Fruit fly (Drosophila melanogaster) Kc167 (cell line): Measurements from ENCODE around the gene CG4658.

Experiments
- Myc ChIP-seq: fragments of >200 bp; optimal IDR thresholded peaks from 2 replicates; lab custom pipeline; 2017; ENCODE audit warnings: missing external identifiers
- Sin3A ChIP-seq: fragments of >200 bp; optimal IDR thresholded peaks from 2 replicates; lab custom pipeline; 2018; ENCODE audit warnings: missing external identifiers
- h ChIP-seq: fragments of >200 bp; optimal IDR thresholded peaks from 3 replicates; lab custom pipeline; 2018; ENCODE audit warnings: missing external identifiers
- insv ChIP-seq: fragments of >200 bp; optimal IDR thresholded peaks from 3 replicates; lab custom pipeline; 2018; ENCODE audit warnings: missing external identifiers
- psq ChIP-seq: fragments of >200 bp; optimal IDR thresholded peaks from 2 replicates; lab custom pipeline; 2017; ENCODE audit warnings: missing external identifiers
- ttk ChIP-seq: sonication (Bioruptor generic); optimal IDR thresholded peaks from 2 replicates; lab custom pipeline; 2017; ENCODE audit warnings: missing external identifiers

Gene CG4658

DNA sequence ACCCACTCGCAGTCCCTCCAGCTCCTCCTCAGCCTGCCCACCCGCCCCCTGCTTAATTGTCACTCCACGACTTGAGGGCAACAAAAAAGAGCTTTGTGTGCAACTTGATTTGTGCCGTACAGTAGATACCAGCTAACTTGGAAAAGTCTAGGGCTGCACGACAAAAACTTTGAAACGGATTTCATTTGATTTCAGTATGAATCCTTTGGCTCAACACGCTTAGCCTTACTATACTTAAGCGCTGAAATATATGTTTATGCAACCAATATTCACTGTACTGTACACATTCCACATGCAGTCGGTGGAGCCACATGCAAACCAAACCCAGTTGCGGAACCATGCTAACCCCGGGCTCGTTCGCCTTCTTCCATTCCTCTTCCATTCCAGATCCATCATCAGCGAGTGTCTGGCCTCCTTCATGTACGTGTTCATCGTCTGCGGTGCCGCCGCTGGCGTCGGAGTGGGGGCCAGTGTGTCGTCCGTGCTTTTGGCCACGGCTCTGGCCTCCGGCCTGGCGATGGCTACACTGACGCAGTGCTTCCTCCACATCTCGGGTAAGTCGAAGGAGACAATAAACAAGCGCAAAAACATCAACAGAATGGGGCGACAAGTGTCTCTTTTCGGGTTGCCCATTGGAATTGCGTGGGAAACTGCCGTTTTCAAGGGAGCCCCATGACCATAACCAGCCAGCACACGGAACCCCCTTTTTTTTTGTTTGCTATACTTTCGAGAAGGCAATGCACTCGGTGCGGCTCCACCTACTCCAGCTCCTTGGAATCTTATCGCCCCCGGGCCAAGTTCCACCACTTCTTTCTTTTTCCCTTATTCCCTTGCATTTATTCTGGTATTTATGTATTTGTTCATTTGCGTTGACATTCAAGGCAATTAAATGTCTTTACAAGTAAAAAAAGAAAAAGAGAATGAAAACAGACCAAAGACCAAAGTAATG, 29.7 kb downstream of the CG4658 start:
- TF ChIP-seq ttk, result no peak
- no peak for TF ChIP-seq psq
- TF ChIP-seq insv (lab: Kevin White, UChicago), result no peak
- no peak for TF ChIP-seq Sin3A
- no peak for TF ChIP-seq h (lab: Kevin White, UChicago)
- TF ChIP-seq Myc (lab: Kevin White, UChicago), result no peak

DNA sequence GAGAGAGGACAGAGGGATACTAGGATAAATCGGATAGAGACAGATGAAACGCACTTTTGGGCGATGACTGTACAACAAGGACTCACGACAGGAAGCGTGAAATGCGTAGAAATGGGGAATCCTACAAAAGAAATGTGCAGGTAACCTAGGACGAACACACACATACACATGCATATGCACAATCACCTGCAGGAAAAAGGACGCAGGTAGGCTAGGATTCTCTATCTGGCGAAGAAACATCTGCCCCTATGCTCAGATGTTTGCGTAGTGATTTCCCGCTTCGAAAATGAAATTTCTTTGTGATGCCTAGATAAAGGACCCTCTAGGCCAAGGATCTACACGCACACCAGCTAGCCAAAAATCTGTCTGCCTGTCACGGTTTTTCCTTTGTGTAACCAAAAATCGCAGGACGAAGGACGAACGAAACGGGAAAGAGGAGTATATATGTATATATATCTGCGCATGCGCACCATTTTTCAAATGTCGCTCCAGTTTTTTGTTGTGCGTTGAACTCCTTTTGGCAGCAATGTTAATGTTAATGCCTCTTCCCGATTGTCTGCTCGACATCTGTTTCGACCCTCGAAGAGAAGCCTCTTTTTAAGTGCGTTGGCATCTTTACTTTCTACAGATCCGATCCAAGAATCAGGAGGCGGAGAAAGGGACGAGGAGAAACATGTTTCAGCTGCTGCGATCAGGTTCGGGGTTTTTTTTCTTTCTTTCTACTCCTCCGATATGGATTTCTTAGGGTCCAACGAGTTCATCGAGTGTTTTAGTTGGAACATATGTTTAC, 31.5 kb downstream of the CG4658 start:
- TF ChIP-seq insv (lab: Kevin White, UChicago) (no peak), Myc (lab: Kevin White, UChicago) (no peak), h (lab: Kevin White, UChicago) (no peak), psq (no peak)

DNA sequence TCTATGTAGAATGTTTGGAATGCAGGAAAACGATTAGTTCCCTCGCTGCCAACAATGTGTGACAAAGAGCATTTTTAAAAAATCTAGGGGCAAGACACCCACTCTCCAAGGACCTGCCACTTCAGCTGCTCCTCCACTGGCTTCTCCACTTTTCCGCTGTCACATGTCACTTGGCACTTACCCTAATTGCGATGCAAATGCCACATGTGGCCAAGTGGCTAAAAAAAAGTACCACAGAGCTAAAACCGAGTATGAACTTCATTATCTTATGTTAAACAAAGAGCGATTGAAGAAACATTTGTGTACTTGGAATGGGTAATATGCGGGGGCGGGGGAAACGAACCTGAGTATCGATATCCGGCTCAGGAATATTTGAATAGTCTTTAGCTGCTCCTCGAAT, 32.3 kb downstream of the CG4658 start:
- no peak for TF ChIP-seq insv (lab: Kevin White, UChicago)
- no peak for TF ChIP-seq psq
- TF ChIP-seq h (lab: Kevin White, UChicago), result no peak
- no peak for TF ChIP-seq Myc (lab: Kevin White, UChicago)
- TF ChIP-seq ttk, result no peak

DNA sequence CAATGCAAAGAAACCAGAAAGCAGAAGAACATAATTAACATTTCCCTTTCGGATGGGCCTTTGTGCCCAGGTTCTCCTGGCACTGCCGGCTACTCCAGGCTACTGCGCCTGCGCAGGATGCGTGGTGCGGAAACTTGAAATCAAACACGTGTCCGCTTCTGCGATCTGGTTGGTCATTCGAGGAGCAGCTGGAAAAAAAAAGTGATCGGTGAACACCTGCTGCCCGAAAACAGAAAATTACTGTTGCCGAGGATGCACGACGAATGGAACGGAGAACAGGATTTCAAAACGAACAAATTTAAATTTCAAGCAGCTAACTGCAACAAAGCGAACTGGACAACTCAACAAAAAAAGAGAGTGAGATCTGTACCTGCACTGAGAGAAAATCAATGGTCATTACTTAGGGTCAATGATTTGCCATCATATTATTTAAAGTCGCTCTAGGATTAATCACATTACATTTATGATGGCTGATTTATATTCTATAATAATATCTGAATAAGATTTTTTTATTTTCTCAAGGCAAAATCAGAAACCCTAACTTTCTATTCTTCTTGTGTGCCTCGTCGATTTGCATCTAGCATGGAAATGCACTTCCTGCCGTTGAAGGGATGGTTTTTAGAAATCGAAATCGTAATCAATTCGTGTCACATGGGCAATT, 33.0 kb downstream of the CG4658 start:
- TF ChIP-seq insv (lab: Kevin White, UChicago), result no peak
- no peak for TF ChIP-seq h (lab: Kevin White, UChicago)
- TF ChIP-seq Sin3A, result no peak
- no peak for TF ChIP-seq ttk
- no peak for TF ChIP-seq Myc (lab: Kevin White, UChicago)
- no peak for TF ChIP-seq psq

DNA sequence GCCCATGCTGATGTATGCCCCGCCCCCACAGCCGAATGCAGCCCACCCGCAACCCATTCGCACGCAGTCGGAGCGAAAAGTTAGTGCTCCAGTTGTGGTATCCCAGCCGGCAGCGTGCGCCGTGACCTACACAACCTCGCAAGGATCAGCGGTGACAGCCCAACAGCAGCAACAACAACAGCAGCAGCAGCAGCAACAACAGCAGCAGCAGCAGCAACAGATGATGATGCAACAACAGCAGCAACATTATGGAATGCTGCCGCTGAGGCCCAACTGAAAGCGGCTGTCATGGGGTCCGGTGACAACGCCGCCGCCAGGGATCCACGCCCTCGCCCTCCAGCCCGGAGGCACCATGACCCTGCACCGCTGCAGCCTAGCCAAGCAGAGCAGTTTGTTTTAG, 37.5 kb downstream of the CG4658 start:
- TF ChIP-seq psq, result no peak
- no peak for TF ChIP-seq insv (lab: Kevin White, UChicago)
- no peak for TF ChIP-seq Myc (lab: Kevin White, UChicago)
- no peak for TF ChIP-seq h (lab: Kevin White, UChicago)
- no peak for TF ChIP-seq Sin3A
- TF ChIP-seq ttk, result no peak

DNA sequence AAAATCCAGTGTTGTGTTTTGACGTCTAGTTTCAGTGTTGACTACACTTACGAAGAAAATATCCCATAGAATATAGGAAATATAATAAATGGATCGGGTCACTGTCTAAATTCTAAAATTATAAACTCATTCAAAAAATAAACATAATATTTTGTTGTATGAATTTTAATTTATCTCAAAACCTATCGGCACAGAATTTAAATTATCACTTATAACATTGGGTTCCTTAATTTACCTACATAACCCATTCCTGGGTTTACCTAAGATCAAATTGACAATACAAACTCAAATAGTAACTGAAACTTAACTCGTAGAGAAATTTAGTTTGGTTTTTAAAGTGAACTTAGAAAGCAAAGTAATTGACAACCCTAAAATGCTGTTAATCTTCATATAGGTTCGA, 39.6 kb downstream of the CG4658 start:
- no peak for TF ChIP-seq ttk

DNA sequence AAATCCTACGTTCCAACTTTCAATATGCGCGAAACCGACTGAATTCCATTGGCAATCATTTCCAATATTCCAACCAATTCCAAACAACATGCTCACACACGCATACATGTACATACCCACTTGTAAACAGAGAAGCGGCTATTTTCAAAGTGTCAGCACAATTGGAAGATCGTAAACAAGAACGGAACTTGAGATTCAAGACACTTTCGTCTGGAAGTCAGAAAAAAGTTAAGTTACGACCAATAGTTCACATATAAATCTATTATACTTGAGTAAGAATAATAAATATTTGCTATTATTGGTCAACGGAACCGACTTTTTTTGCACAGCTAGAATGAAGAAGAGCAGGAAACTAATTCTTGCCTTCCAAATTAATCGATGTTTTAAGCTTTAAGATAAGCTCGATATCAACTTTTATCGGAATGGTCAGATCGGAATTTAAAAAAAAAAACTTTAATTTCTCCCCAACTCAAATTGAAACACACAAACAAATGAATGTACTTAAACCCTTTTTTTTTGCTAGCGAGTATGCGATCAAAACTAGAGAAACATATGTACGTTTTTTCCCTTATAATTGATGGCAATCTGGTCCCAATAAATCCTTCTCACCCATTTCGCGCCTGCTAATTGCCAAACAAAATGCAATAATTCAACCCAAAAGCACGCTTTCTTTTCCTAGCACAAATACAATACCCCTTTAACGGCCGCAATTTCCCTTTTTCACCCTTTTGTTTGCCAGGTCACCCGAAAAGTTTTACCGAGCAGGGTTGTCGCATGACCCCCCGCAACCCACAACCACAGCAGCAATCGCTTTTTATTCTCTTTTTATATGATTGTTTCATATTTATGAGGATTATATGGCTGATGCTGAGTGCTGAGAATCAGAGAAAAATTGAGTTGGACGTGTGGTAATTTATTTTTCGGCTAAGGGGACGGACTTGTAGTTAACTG, 45.8 kb downstream of the CG4658 start, which contains the start of the genes CG31875 and SoYb:
TSS of gene CG31875 (minus strand) at position 329 of the 951 bp plus-strand sequence.
TSS of gene SoYb (minus strand) at position 329 of the 951 bp plus-strand sequence.
- no peak for TF ChIP-seq Sin3A
- no peak for TF ChIP-seq psq
- no peak for TF ChIP-seq h (lab: Kevin White, UChicago)
- TF ChIP-seq Myc (lab: Kevin White, UChicago), result no peak
- TF ChIP-seq ttk, result no peak
- TF ChIP-seq insv (lab: Kevin White, UChicago), result no peak

DNA sequence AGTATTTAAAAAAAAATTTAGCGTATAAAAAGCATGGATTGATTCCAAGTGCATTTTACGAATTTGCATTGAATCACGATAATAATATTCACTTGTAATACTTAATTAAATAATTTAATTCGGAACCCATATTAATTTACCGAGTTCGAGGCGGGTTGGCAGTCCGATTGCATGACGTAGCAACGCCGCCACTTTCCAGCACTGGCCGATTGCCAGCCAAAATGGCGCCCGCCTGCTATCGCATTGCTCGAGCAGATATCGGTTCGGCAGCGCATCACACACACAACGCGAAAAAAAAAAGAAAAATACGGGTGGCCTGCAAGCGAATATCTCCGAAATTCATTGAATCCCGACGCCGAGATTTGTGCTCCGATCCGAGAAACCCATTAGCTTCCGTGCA, 46.7 kb downstream of the CG4658 start, which contains the start of gene Ndf:
TSS of gene Ndf (plus strand) at position 240 of the 400 bp plus-strand sequence.
- TF ChIP-seq Myc (lab: Kevin White, UChicago) (no peak), insv (lab: Kevin White, UChicago) (no peak), ttk (no peak), h (lab: Kevin White, UChicago) (no peak), psq (no peak), Sin3A (no peak)

DNA sequence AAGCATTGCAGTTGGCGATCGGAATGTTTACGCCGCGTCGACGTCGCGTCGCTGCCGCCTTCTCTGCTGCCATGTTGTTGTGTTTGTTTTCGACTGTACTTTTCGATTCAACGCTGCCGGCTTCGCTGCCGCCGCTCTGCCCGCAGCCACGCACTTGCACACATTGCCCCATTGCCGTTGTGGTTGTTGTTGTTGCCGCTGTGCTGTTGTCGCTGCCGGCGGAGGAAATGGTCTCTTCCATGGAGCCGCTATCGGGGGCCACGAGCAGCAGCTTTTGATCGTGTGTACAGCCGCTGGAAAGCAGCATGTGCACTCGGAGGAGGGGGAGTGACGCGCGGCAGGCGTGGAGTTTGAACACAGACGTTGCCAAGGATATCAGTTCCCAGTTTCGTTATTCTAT, 47.6 kb downstream of the CG4658 start:
- no peak for TF ChIP-seq h (lab: Kevin White, UChicago)
- no peak for TF ChIP-seq insv (lab: Kevin White, UChicago)
- TF ChIP-seq psq, result no peak
- TF ChIP-seq Myc (lab: Kevin White, UChicago), result no peak
- no peak for TF ChIP-seq Sin3A
- no peak for TF ChIP-seq ttk

DNA sequence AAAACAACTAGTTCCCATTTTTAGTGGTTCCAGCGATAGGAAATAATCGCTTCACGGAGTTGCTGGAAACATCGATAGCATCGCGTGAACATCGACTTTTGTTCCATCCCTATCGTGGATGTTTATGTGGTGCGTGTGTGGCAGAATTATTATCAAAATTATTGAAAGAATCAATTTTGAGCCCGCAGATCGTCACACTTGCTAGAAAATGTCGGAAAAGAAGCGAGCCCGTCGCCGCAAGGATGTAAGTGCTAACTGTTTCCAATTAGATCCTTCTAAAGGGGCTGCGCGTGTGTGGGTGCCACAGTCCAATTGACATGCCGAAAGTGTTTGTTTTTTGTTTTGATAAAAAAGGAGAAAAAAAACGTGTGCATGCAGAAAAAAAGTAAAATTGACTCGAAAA, 52.4 kb downstream of the CG4658 start, which contains the start of gene Trp1:
TSS of gene Trp1 (plus strand) at position 89 of the 403 bp plus-strand sequence.
- TF ChIP-seq h (lab: Kevin White, UChicago) (no peak), Myc (lab: Kevin White, UChicago) (no peak)
